Fruit fly (Drosophila melanogaster) whole organism, embryonic: ENCODE measurements around the gene CG33483.

Experiments used
- BEAF-32 ChIP-seq: fragments of 200-800 bp; sonication (Bioruptor generic); optimal IDR thresholded peaks from 3 replicates; lab custom pipeline; 2017; ENCODE audit warnings: missing biosample characterization, missing genetic modification characterization, mild to moderate bottlenecking, moderate library complexity, missing genetic modification reagents
- CG10654 ChIP-seq: fragments of 200-800 bp; sonication (Bioruptor generic); optimal IDR thresholded peaks from 2 replicates; lab custom pipeline; 2016; ENCODE audit warnings: missing biosample characterization, missing genetic modification characterization
- CG11504 ChIP-seq: fragments of 200-800 bp; sonication (Bioruptor generic); optimal IDR thresholded peaks from 3 replicates; lab custom pipeline; 2019; ENCODE audit warnings: missing biosample characterization, mild to moderate bottlenecking, missing genetic modification characterization, moderate library complexity
- CG12155 ChIP-seq: fragments of 200-800 bp; sonication (Bioruptor generic); optimal IDR thresholded peaks from 3 replicates; lab custom pipeline; 2016; ENCODE audit warnings: missing biosample characterization, missing genetic modification characterization
- CG12219 ChIP-seq: fragments of 200-800 bp; sonication (Bioruptor generic); optimal IDR thresholded peaks from 3 replicates; lab custom pipeline; 2018; ENCODE audit warnings: missing biosample characterization, mild to moderate bottlenecking, missing genetic modification characterization
- CG12769 ChIP-seq: fragments of 200-800 bp; sonication (Bioruptor generic); optimal IDR thresholded peaks from 2 replicates; lab custom pipeline; 2019; ENCODE audit warnings: missing biosample characterization, mild to moderate bottlenecking, missing genetic modification characterization, moderate library complexity
- CG13296 ChIP-seq: fragments of 200-800 bp; sonication (Bioruptor generic); optimal IDR thresholded peaks from 3 replicates; lab custom pipeline; 2018; ENCODE audit warnings: missing biosample characterization, mild to moderate bottlenecking, missing genetic modification characterization
- CG14441 ChIP-seq: fragments of 200-800 bp; sonication (Bioruptor generic); IDR thresholded peaks from 2 replicates; pipeline ENCODE4 v1.3.6; 2022; ENCODE audit warnings: missing biosample characterization, missing genetic modification characterization
- CG2120 ChIP-seq: fragments of 200-800 bp; sonication (Bioruptor generic); optimal IDR thresholded peaks from 3 replicates; lab custom pipeline; 2016; ENCODE audit warnings: missing biosample characterization, missing genetic modification characterization
- CG2712 ChIP-seq: fragments of 200-800 bp; optimal IDR thresholded peaks from 3 replicates; lab custom pipeline; 2019; ENCODE audit warnings: missing biosample characterization, mild to moderate bottlenecking, missing genetic modification characterization, moderate library complexity
- CG42726 ChIP-seq: fragments of 200-800 bp; sonication (Bioruptor generic); IDR thresholded peaks from 2 replicates; pipeline ENCODE4 v1.3.6; 2022; ENCODE audit warnings: missing biosample characterization, missing genetic modification characterization; ENCODE audit not compliant: partially characterized antibody
- CG4617 ChIP-seq: fragments of 200-800 bp; sonication (Bioruptor generic); optimal IDR thresholded peaks from 3 replicates; lab custom pipeline; 2016; ENCODE audit warnings: missing biosample characterization, missing genetic modification characterization, borderline replicate concordance
- CG4854 ChIP-seq: fragments of 200-800 bp; sonication (Bioruptor generic); optimal IDR thresholded peaks from 2 replicates; lab custom pipeline; 2016; ENCODE audit warnings: missing biosample characterization, missing genetic modification characterization, inconsistent platforms
- CG6654 ChIP-seq: fragments of 200-800 bp; sonication (Bioruptor generic); optimal IDR thresholded peaks from 2 replicates; lab custom pipeline; 2017; ENCODE audit warnings: missing biosample characterization, mild to moderate bottlenecking, missing genetic modification characterization
- CG6683 ChIP-seq: fragments of 200-800 bp; sonication (Bioruptor generic); optimal IDR thresholded peaks from 2 replicates; lab custom pipeline; 2017; ENCODE audit warnings: missing biosample characterization, mild to moderate bottlenecking, missing genetic modification characterization, missing genetic modification reagents
- CG7556 ChIP-seq: fragments of 200-800 bp; sonication (Bioruptor generic); optimal IDR thresholded peaks from 2 replicates; lab custom pipeline; 2017; ENCODE audit warnings: missing biosample characterization, mild to moderate bottlenecking, missing genetic modification characterization
- CG7786 ChIP-seq: fragments of 200-800 bp; sonication (Bioruptor generic); optimal IDR thresholded peaks from 2 replicates; lab custom pipeline; 2016; ENCODE audit warnings: missing biosample characterization, missing genetic modification characterization
- CG7928 ChIP-seq: fragments of 200-800 bp; sonication (Bioruptor generic); optimal IDR thresholded peaks from 2 replicates; lab custom pipeline; 2017; ENCODE audit warnings: missing biosample characterization, mild to moderate bottlenecking, missing genetic modification characterization
- Dbx ChIP-seq: fragments of 200-800 bp; sonication (Bioruptor generic); IDR thresholded peaks from 3 replicates; pipeline ENCODE4 v1.3.6; 2022; ENCODE audit warnings: missing biosample characterization, missing genetic modification characterization
- Dp ChIP-seq: fragments of 200-800 bp; sonication (Bioruptor generic); optimal IDR thresholded peaks from 2 replicates; lab custom pipeline; 2018; ENCODE audit warnings: missing biosample characterization, mild to moderate bottlenecking, missing genetic modification characterization, moderate library complexity
- Dref ChIP-seq: fragments of 200-800 bp; sonication (Bioruptor generic); IDR thresholded peaks from 2 replicates; pipeline ENCODE4 v1.3.6; 2022; ENCODE audit warnings: missing biosample characterization, missing genetic modification characterization
- ERR ChIP-seq: fragments of 200-800 bp; sonication (Bioruptor generic); optimal IDR thresholded peaks from 2 replicates; lab custom pipeline; 2016; ENCODE audit warnings: missing biosample characterization, missing genetic modification characterization
- HLH4C ChIP-seq: fragments of 200-800 bp; sonication (Bioruptor generic); IDR thresholded peaks from 3 replicates; pipeline ENCODE4 v1.3.6; 2022; ENCODE audit warnings: missing biosample characterization, missing genetic modification characterization; ENCODE audit not compliant: partially characterized antibody
- MBD-R2 ChIP-seq: fragments of 200-800 bp; sonication (Bioruptor generic); IDR thresholded peaks from 2 replicates; pipeline ENCODE4 v1.3.6; 2022; ENCODE audit warnings: missing biosample characterization, missing genetic modification characterization
- Nf-YB ChIP-seq: fragments of 200-800 bp; sonication (Bioruptor generic); optimal IDR thresholded peaks from 3 replicates; lab custom pipeline; 2019; ENCODE audit warnings: missing biosample characterization, mild to moderate bottlenecking, missing genetic modification characterization, moderate library complexity
- Opbp ChIP-seq: fragments of 200-800 bp; sonication (Bioruptor generic); IDR thresholded peaks from 3 replicates; pipeline ENCODE4 v1.3.6; 2022; ENCODE audit warnings: missing biosample characterization, missing genetic modification characterization; ENCODE audit not compliant: partially characterized antibody
- Stat92E ChIP-seq, 3 experiments: fragments of >200 bp in 2 of 3; fragments of 200-800 bp in 1 of 3; sonication (Bioruptor generic) in 1 of 3; optimal IDR thresholded peaks; 2 replicates each; lab custom pipeline; 2017 to 2019; ENCODE audit warnings: missing biosample characterization in 3 of 3, missing genetic modification characterization in 3 of 3, mild to moderate bottlenecking in 1 of 3, moderate library complexity in 1 of 3
- YL-1 ChIP-seq: fragments of 200-800 bp; sonication (Bioruptor generic); optimal IDR thresholded peaks from 3 replicates; lab custom pipeline; 2017; ENCODE audit warnings: missing biosample characterization, mild to moderate bottlenecking, missing genetic modification characterization
- dati ChIP-seq: fragments of 200-800 bp; sonication (Bioruptor generic); IDR thresholded peaks from 2 replicates; pipeline ENCODE4 v1.3.6; 2022; ENCODE audit warnings: missing biosample characterization, missing genetic modification characterization
- ems ChIP-seq: fragments of 200-800 bp; sonication (Bioruptor generic); optimal IDR thresholded peaks from 3 replicates; lab custom pipeline; 2016; ENCODE audit warnings: missing biosample characterization, missing genetic modification characterization
- exex ChIP-seq: fragments of 200-800 bp; sonication (Bioruptor generic); optimal IDR thresholded peaks from 4 replicates; lab custom pipeline; 2018; ENCODE audit warnings: missing biosample characterization, mild to moderate bottlenecking, missing genetic modification characterization, moderate library complexity
- fd3F ChIP-seq: fragments of 200-800 bp; sonication (Bioruptor generic); optimal IDR thresholded peaks from 2 replicates; lab custom pipeline; 2018; ENCODE audit warnings: missing biosample characterization, mild to moderate bottlenecking, missing genetic modification characterization, moderate library complexity
- grn ChIP-seq: fragments of 200-800 bp; sonication (Bioruptor generic); optimal IDR thresholded peaks from 3 replicates; lab custom pipeline; 2017; ENCODE audit warnings: missing biosample characterization, missing genetic modification characterization
- gro ChIP-seq: fragments of 200-800 bp; sonication (Bioruptor generic); optimal IDR thresholded peaks from 2 replicates; lab custom pipeline; 2016; ENCODE audit warnings: missing biosample characterization, missing genetic modification characterization
- hkb ChIP-seq, 2 experiments: fragments of 200-800 bp in 1 of 2; fragments of >200 bp in 1 of 2; sonication (Bioruptor generic) in 1 of 2; IDR thresholded peaks in 1 of 2; optimal IDR thresholded peaks in 1 of 2; 2 replicates each; pipeline versions ENCODE4 v1.3.6 to Lab custom; 2017 to 2022; ENCODE audit warnings: missing biosample characterization in 1 of 2, missing genetic modification characterization in 1 of 2
- ind ChIP-seq: fragments of 200-800 bp; sonication (Bioruptor generic); optimal IDR thresholded peaks from 3 replicates; lab custom pipeline; 2016; ENCODE audit warnings: missing biosample characterization, missing genetic modification characterization
- nerfin-2 ChIP-seq: fragments of 200-800 bp; sonication (Bioruptor generic); IDR thresholded peaks from 2 replicates; pipeline ENCODE4 v1.3.6; 2022; ENCODE audit warnings: missing biosample characterization, missing genetic modification characterization; ENCODE audit not compliant: partially characterized antibody
- pfk ChIP-seq: fragments of 200-800 bp; sonication (Bioruptor generic); optimal IDR thresholded peaks from 2 replicates; lab custom pipeline; 2018; ENCODE audit warnings: missing biosample characterization, mild to moderate bottlenecking, missing genetic modification characterization, moderate library complexity
- phol ChIP-seq: fragments of 200-800 bp; sonication (Bioruptor generic); optimal IDR thresholded peaks from 3 replicates; lab custom pipeline; 2018; ENCODE audit warnings: missing biosample characterization, mild to moderate bottlenecking, missing genetic modification characterization, moderate library complexity
- pita ChIP-seq: fragments of 200-800 bp; sonication (Bioruptor generic); optimal IDR thresholded peaks from 2 replicates; lab custom pipeline; 2017; ENCODE audit warnings: missing biosample characterization, mild to moderate bottlenecking, missing genetic modification characterization
- run ChIP-seq: fragments of 200-800 bp; sonication (Bioruptor generic); optimal IDR thresholded peaks from 3 replicates; lab custom pipeline; 2018; ENCODE audit warnings: missing biosample characterization, mild to moderate bottlenecking, missing genetic modification characterization
- salm ChIP-seq: fragments of 200-800 bp; sonication (Bioruptor generic); optimal IDR thresholded peaks from 2 replicates; lab custom pipeline; 2018; ENCODE audit warnings: missing biosample characterization, mild to moderate bottlenecking, missing genetic modification characterization
- sd ChIP-seq: fragments of 200-800 bp; sonication (Bioruptor generic); optimal IDR thresholded peaks from 3 replicates; lab custom pipeline; 2018; ENCODE audit warnings: missing biosample characterization, mild to moderate bottlenecking, missing genetic modification characterization, moderate library complexity
- sna ChIP-seq: fragments of 200-800 bp; sonication (Bioruptor generic); IDR thresholded peaks from 2 replicates; pipeline ENCODE4 v1.3.6; 2022; ENCODE audit warnings: missing biosample characterization, missing genetic modification characterization; ENCODE audit not compliant: partially characterized antibody
- so ChIP-seq: fragments of 200-800 bp; sonication (Bioruptor generic); IDR thresholded peaks from 3 replicates; pipeline ENCODE4 v1.3.6; 2022; ENCODE audit warnings: missing biosample characterization, missing genetic modification characterization
- trh ChIP-seq: fragments of 200-800 bp; sonication (Bioruptor generic); optimal IDR thresholded peaks from 2 replicates; lab custom pipeline; 2016; ENCODE audit warnings: missing biosample characterization, missing genetic modification characterization
- vvl ChIP-seq: fragments of 200-800 bp; sonication (Bioruptor generic); IDR thresholded peaks from 2 replicates; pipeline ENCODE4 v1.3.6; 2022; ENCODE audit warnings: missing biosample characterization, missing genetic modification characterization
- zfh2 ChIP-seq: fragments of 200-800 bp; sonication (Bioruptor generic); optimal IDR thresholded peaks from 2 replicates; lab custom pipeline; 2016; ENCODE audit warnings: missing biosample characterization, missing genetic modification characterization

Gene CG33483

DNA sequence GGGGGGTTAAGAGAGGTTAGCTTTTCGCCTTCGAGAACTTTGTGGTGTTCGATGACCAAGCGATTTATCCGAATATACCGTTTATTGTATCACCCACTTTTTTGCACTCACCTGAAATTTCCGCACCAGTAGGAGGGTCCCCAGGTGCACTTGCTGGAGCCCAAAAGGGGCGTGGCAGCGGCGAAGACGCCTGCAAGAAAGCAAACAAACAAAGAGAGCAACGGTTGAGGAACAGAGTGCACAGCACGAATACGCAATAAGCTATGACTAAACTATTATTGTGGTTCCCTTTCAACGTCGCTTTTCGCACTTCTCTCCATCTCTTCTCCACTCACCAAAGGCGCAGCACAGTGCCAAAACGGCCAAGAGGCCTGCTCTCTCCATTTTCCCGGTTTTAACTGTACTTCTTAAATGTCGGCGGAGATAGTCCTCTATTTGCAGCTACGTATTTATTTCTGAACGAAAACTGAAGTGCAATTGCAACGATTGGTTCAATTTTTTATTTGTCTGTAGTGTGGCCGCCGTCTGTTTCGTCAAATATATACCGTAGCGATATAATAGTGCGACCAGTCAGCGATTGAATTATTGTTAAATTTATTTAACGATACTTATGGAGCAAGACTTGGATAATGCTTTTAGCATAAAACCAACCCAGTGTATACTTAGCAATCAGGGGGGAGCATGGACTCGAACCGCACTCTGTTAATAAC, 13.3 kb downstream of the CG33483 start, which contains the start of gene Sap-r (continued):
- TF ChIP-seq CG6683, result no peak
- TF ChIP-seq CG14441 (GFP tag; lab: Robert Waterston, UW), result no peak
- TF ChIP-seq zfh2 (GFP tag; lab: Kevin White, UChicago), result peak; percentile 22
- peak; percentile 76 for TF ChIP-seq Nf-YB (GFP tag; lab: Kevin White, UChicago)
- TF ChIP-seq pita, result peak; percentile 98
- peak; percentile 30 for TF ChIP-seq CG4854 (GFP tag; lab: Kevin White, UChicago)
- no peak for TF ChIP-seq CG12219
- peak; percentile 82 for TF ChIP-seq gro (GFP tag; lab: Kevin White, UChicago)
- no peak for TF ChIP-seq CG10654 (GFP tag; lab: Kevin White, UChicago)
- TF ChIP-seq nerfin-2 (GFP tag; lab: Robert Waterston, UW), result peak; percentile 60
- TF ChIP-seq salm, result no peak
- peak; percentile 60; the same call in 1 of the 2 replicates for TF ChIP-seq sna (GFP tag; lab: Robert Waterston, UW)
- no peak for TF ChIP-seq trh
- TF ChIP-seq Opbp (GFP tag; lab: Robert Waterston, UW), result peak; percentile 83
- no peak for TF ChIP-seq fd3F (GFP tag; lab: Kevin White, UChicago)
- no peak for TF ChIP-seq CG7928 (GFP tag; lab: Kevin White, UChicago)
- TF ChIP-seq dati (GFP tag; lab: Robert Waterston, UW), result no peak
- TF ChIP-seq HLH4C (GFP tag; lab: Robert Waterston, UW), result peak; percentile 58
- no peak for TF ChIP-seq CG6654 (GFP tag; lab: Kevin White, UChicago)
- TF ChIP-seq ind, result no peak
- TF ChIP-seq CG7786 (GFP tag; lab: Kevin White, UChicago), result no peak
- peak; percentile 62 for TF ChIP-seq CG2712 (tag; lab: Kevin White, UChicago)
- TF ChIP-seq ems (GFP tag; lab: Kevin White, UChicago), result peak; percentile 11
- TF ChIP-seq pfk (GFP tag; lab: Kevin White, UChicago), result no peak
- peak; percentile 55 for TF ChIP-seq run (tag; lab: Kevin White, UChicago)
- peak; percentile 6 for TF ChIP-seq sd
- peak; percentile 89 for TF ChIP-seq CG42726 (GFP tag; lab: Robert Waterston, UW)
- TF ChIP-seq exex, result peak; percentile 11
- peak; percentile 43 for TF ChIP-seq Dref (GFP tag; lab: Robert Waterston, UW)
- no peak for TF ChIP-seq so (GFP tag; lab: Robert Waterston, UW)
- TF ChIP-seq phol (tag; lab: Kevin White, UChicago), result peak; percentile 49
- TF ChIP-seq Dp (GFP tag; lab: Kevin White, UChicago), result peak; percentile 54
- TF ChIP-seq CG4617, result peak; percentile 82
- peak; percentile 60 for TF ChIP-seq CG12769 (tag; lab: Kevin White, UChicago)
- TF ChIP-seq Stat92E (GFP tag; optimal IDR thresholded peaks at IDR 0.05; lab: Kevin White, UChicago), result no peak
- TF ChIP-seq YL-1 (GFP tag; lab: Kevin White, UChicago), result peak; percentile 80
- peak; percentile 18 for TF ChIP-seq grn (GFP tag; lab: Kevin White, UChicago)
- TF ChIP-seq CG11504 (tag; lab: Kevin White, UChicago), result peak; percentile 57
- 0 out of 3 replicates have a peak, but pooled peaks have one; percentile 31 for TF ChIP-seq Dbx (GFP tag; lab: Robert Waterston, UW)
- peak; percentile 49 for TF ChIP-seq vvl
- TF ChIP-seq MBD-R2 (GFP tag; lab: Robert Waterston, UW), result peak; percentile 52
- peak; percentile 2 for TF ChIP-seq CG12155 (GFP tag; lab: Kevin White, UChicago)
- TF ChIP-seq CG13296 (GFP tag; lab: Kevin White, UChicago), result no peak
- TF ChIP-seq CG2120 (GFP tag; lab: Kevin White, UChicago), result peak; percentile 31
- no peak for TF ChIP-seq CG7556 (GFP tag; lab: Kevin White, UChicago)
- peak; percentile 95 for TF ChIP-seq BEAF-32 (GFP tag; lab: Kevin White, UChicago)
- no peak for TF ChIP-seq ERR (GFP tag; lab: Kevin White, UChicago)
- TF ChIP-seq hkb (optimal IDR thresholded peaks at IDR 0.05; lab: Kevin White, UChicago), result no peak
- 0 out of 2 replicates have a peak, but pooled peaks have one; percentile 22 for TF ChIP-seq hkb (GFP tag; IDR thresholded peaks at IDR 0.05; lab: Robert Waterston, UW)
